Worm (Caenorhabditis elegans): Measurements from ENCODE around the gene bar-1.

- TF ChIP-seq elt-3 (tag; optimal IDR thresholded peaks at IDR 0.05), result no peak
- no peak for TF ChIP-seq ceh-28 (tag; optimal IDR thresholded peaks at IDR 0.05)
- peak; percentile 63 for TF ChIP-seq elt-2 (tag; optimal IDR thresholded peaks at IDR 0.05)
- TF ChIP-seq nfya-1 (tag; optimal IDR thresholded peaks at IDR 0.05; ENCODE audit: insufficient read depth), result no peak
- no peak for TF ChIP-seq nhr-237 (tag; optimal IDR thresholded peaks at IDR 0.05)
- no peak for TF ChIP-seq lin-15B (tag; optimal IDR thresholded peaks at IDR 0.05)
- no peak for TF ChIP-seq ztf-11 (tag; optimal IDR thresholded peaks at IDR 0.05)
- TF ChIP-seq zag-1 (tag; optimal IDR thresholded peaks at IDR 0.05), result no peak
- no peak for TF ChIP-seq daf-12 (tag; optimal IDR thresholded peaks at IDR 0.05)
- TF ChIP-seq ztf-4 (tag; optimal IDR thresholded peaks at IDR 0.05), result no peak
These were observed 45.2 kb downstream of the bar-1 start for ce11 chrX:7125178-7125577.

All from whole organism, L3 larva.